Worm (Caenorhabditis elegans) whole organism, mixed stage, embryonic: ENCODE results near the gene haao-1.

Experiments used
- blmp-1 ChIP-seq: fragments of 150-350 bp; optimal IDR thresholded peaks from 2 replicates; lab custom pipeline; 2014; ENCODE audit warnings: missing biosample characterization, missing genetic modification characterization
- ceh-39 ChIP-seq: fragments of 150-350 bp; optimal IDR thresholded peaks from 2 replicates; lab custom pipeline; 2014; ENCODE audit warnings: missing biosample characterization, missing genetic modification characterization
- ceh-83 ChIP-seq: fragments of 200-800 bp; sonication (Bioruptor generic); optimal IDR thresholded peaks from 2 replicates; lab custom pipeline; 2018; ENCODE audit warnings: mild to moderate bottlenecking, missing genetic modification characterization, missing compliant biosample characterization
- elt-3 ChIP-seq: fragments of 150-350 bp; optimal IDR thresholded peaks from 2 replicates; lab custom pipeline; 2014; ENCODE audit warnings: missing biosample characterization, missing genetic modification characterization
- lsy-2 ChIP-seq: fragments of 150-350 bp; optimal IDR thresholded peaks from 2 replicates; lab custom pipeline; 2014; ENCODE audit warnings: missing biosample characterization, missing genetic modification characterization
- mep-1 ChIP-seq: fragments of 150-350 bp; optimal IDR thresholded peaks from 2 replicates; lab custom pipeline; 2017; ENCODE audit warnings: missing biosample characterization, missing genetic modification reagents, missing genetic modification characterization, inconsistent platforms
- nhr-237 ChIP-seq: fragments of 150-350 bp; optimal IDR thresholded peaks from 2 replicates; lab custom pipeline; 2014; ENCODE audit warnings: missing biosample characterization, missing genetic modification characterization
- pha-4 ChIP-seq: fragments of 150-350 bp; optimal IDR thresholded peaks from 2 replicates; lab custom pipeline; 2018; ENCODE audit warnings: missing biosample characterization, missing genetic modification reagents, missing genetic modification characterization

- no peak for TF ChIP-seq elt-3 (tag; lab: Kevin White, UChicago)
- TF ChIP-seq pha-4 (tag; lab: Kevin White, UChicago): no peak
- TF ChIP-seq blmp-1 (tag; lab: Kevin White, UChicago): no peak
- no peak for TF ChIP-seq mep-1
- TF ChIP-seq lsy-2 (tag; lab: Kevin White, UChicago): no peak
- TF ChIP-seq ceh-83 (GFP tag; lab: Kevin White, UChicago): no peak
- TF ChIP-seq ceh-39 (tag; lab: Kevin White, UChicago): no peak
- TF ChIP-seq nhr-237 (tag; lab: Kevin White, UChicago): no peak
Observed at ce11 chrV:9462605-9463004, 42.1 kb upstream of the haao-1 start, which contains the start of gene F07D3.3.
